Worm (Caenorhabditis elegans) whole organism, L2 larva: Measurements from ENCODE around the gene szy-20.

ENCODE experiments used
- C34F6.9 ChIP-seq: fragments of 150-350 bp; optimal IDR thresholded peaks from 2 replicates; lab custom pipeline; 2014; ENCODE audit warnings: missing biosample characterization, missing genetic modification characterization
- F13H6.1 ChIP-seq: sonication (generic microtip); optimal IDR thresholded peaks from 2 replicates; lab custom pipeline; 2016; ENCODE audit warnings: missing genetic modification characterization, missing compliant biosample characterization
- Y55F3AM.14 ChIP-seq: fragments of 200-800 bp; sonication (Bioruptor generic); optimal IDR thresholded peaks from 2 replicates; lab custom pipeline; 2018; ENCODE audit warnings: mild to moderate bottlenecking, missing genetic modification characterization, missing compliant biosample characterization
- ZK546.5 ChIP-seq: sonication (generic microtip); optimal IDR thresholded peaks from 2 replicates; lab custom pipeline; 2017; ENCODE audit warnings: missing biosample characterization, missing genetic modification characterization
- alr-1 ChIP-seq: fragments of 150-350 bp; optimal IDR thresholded peaks from 2 replicates; lab custom pipeline; 2014; ENCODE audit warnings: missing biosample characterization, missing genetic modification characterization
- aly-2 ChIP-seq: fragments of 150-350 bp; optimal IDR thresholded peaks from 2 replicates; lab custom pipeline; 2014; ENCODE audit warnings: missing biosample characterization, missing genetic modification characterization
- blmp-1 ChIP-seq: sonication (generic microtip); optimal IDR thresholded peaks from 2 replicates; lab custom pipeline; 2017; ENCODE audit warnings: missing genetic modification characterization, mild to moderate bottlenecking, missing compliant biosample characterization, antibody characterized with exemption, moderate library complexity; ENCODE audit not compliant: insufficient read depth
- ceh-82 ChIP-seq: fragments of 150-350 bp; optimal IDR thresholded peaks from 2 replicates; lab custom pipeline; 2014; ENCODE audit warnings: missing biosample characterization, missing genetic modification characterization
- crh-2 ChIP-seq: sonication (generic microtip); optimal IDR thresholded peaks from 2 replicates; lab custom pipeline; 2017; ENCODE audit warnings: missing biosample characterization, missing genetic modification characterization
- egl-27 ChIP-seq: sonication (generic microtip); optimal IDR thresholded peaks from 3 replicates; lab custom pipeline; 2017; ENCODE audit warnings: missing biosample characterization, missing genetic modification reagents, missing genetic modification characterization
- elt-1 ChIP-seq: fragments of 150-350 bp; optimal IDR thresholded peaks from 2 replicates; lab custom pipeline; 2014; ENCODE audit warnings: missing biosample characterization, missing genetic modification characterization
- elt-3 ChIP-seq: sonication (generic microtip); optimal IDR thresholded peaks from 2 replicates; lab custom pipeline; 2017; ENCODE audit warnings: missing biosample characterization, missing genetic modification characterization
- fos-1 ChIP-seq: fragments of 150-350 bp; optimal IDR thresholded peaks from 2 replicates; lab custom pipeline; 2014; ENCODE audit warnings: missing biosample characterization, missing genetic modification characterization
- gmeb-1 ChIP-seq: fragments of 150-350 bp; optimal IDR thresholded peaks from 2 replicates; lab custom pipeline; 2014; ENCODE audit warnings: missing biosample characterization, missing genetic modification characterization
- lin-11 ChIP-seq: fragments of 150-350 bp; sonication (generic microtip); optimal IDR thresholded peaks from 2 replicates; lab custom pipeline; 2014; ENCODE audit warnings: missing biosample characterization, missing genetic modification characterization, inconsistent platforms, mixed read lengths
- lsy-2 ChIP-seq, 2 experiments: fragments of 150-350 bp in 1 of 2; sonication (generic microtip) in 1 of 2; optimal IDR thresholded peaks; 2 replicates each; lab custom pipeline; 2014 to 2017; ENCODE audit warnings: missing biosample characterization in 2 of 2, missing genetic modification characterization in 2 of 2
- mab-5 ChIP-seq: fragments of 150-350 bp; optimal IDR thresholded peaks from 2 replicates; lab custom pipeline; 2014; ENCODE audit warnings: missing biosample characterization, missing genetic modification characterization
- mbf-1 ChIP-seq: sonication (generic microtip); optimal IDR thresholded peaks from 2 replicates; lab custom pipeline; 2017; ENCODE audit warnings: missing biosample characterization, missing genetic modification characterization
- mdl-1 ChIP-seq, 2 experiments: fragments of 150-350 bp in 1 of 2; sonication (generic microtip) in 1 of 2; optimal IDR thresholded peaks; 2 replicates each; lab custom pipeline; 2017; ENCODE audit warnings: missing biosample characterization in 2 of 2, missing genetic modification characterization in 2 of 2
- nhr-10 ChIP-seq: sonication (generic microtip); optimal IDR thresholded peaks from 2 replicates; lab custom pipeline; 2017; ENCODE audit warnings: missing biosample characterization, missing genetic modification characterization
- nhr-11 ChIP-seq: fragments of 150-350 bp; optimal IDR thresholded peaks from 2 replicates; lab custom pipeline; 2014; ENCODE audit warnings: missing biosample characterization, missing genetic modification characterization
- nhr-129 ChIP-seq: fragments of 150-350 bp; optimal IDR thresholded peaks from 2 replicates; lab custom pipeline; 2014; ENCODE audit warnings: missing biosample characterization, missing genetic modification characterization
- nhr-21 ChIP-seq: fragments of 150-350 bp; optimal IDR thresholded peaks from 2 replicates; lab custom pipeline; 2014; ENCODE audit warnings: missing biosample characterization, missing genetic modification characterization
- nhr-23 ChIP-seq: fragments of 150-350 bp; optimal IDR thresholded peaks from 2 replicates; lab custom pipeline; 2014; ENCODE audit warnings: missing biosample characterization, missing genetic modification reagents, missing genetic modification characterization
- nhr-25 ChIP-seq: fragments of 150-350 bp; sonication (generic microtip); optimal IDR thresholded peaks from 3 replicates; lab custom pipeline; 2014; ENCODE audit warnings: missing biosample characterization, missing genetic modification characterization
- peb-1 ChIP-seq: fragments of 150-350 bp; optimal IDR thresholded peaks from 2 replicates; lab custom pipeline; 2014; ENCODE audit warnings: missing biosample characterization, missing genetic modification characterization
- sem-4 ChIP-seq: fragments of 150-350 bp; optimal IDR thresholded peaks from 2 replicates; lab custom pipeline; 2014; ENCODE audit warnings: missing biosample characterization, missing genetic modification reagents, missing genetic modification characterization
- skn-1 ChIP-seq: sonication (generic microtip); optimal IDR thresholded peaks from 2 replicates; lab custom pipeline; 2017; ENCODE audit warnings: missing biosample characterization, missing genetic modification characterization
- sma-3 ChIP-seq: sonication (generic microtip); optimal IDR thresholded peaks from 2 replicates; lab custom pipeline; 2016; ENCODE audit warnings: missing genetic modification reagents, missing genetic modification characterization, missing compliant biosample characterization
- sma-9 ChIP-seq, 2 experiments: fragments of 150-350 bp in 1 of 2; sonication (generic microtip) in 1 of 2; optimal IDR thresholded peaks; 2 replicates each; lab custom pipeline; 2014 to 2016; ENCODE audit warnings: missing genetic modification characterization in 2 of 2, mild to moderate bottlenecking in 1 of 2, missing biosample characterization in 1 of 2, missing compliant biosample characterization in 1 of 2, missing genetic modification reagents in 1 of 2, moderate library complexity in 1 of 2
- snpc-4 ChIP-seq: fragments of 150-350 bp; optimal IDR thresholded peaks from 2 replicates; lab custom pipeline; 2014; ENCODE audit warnings: missing biosample characterization, missing genetic modification characterization
- unc-55 ChIP-seq: fragments of 150-350 bp; sonication (generic microtip); optimal IDR thresholded peaks from 3 replicates; lab custom pipeline; 2014; ENCODE audit warnings: missing biosample characterization, missing genetic modification reagents, missing genetic modification characterization
- unc-62 ChIP-seq: fragments of 150-350 bp; optimal IDR thresholded peaks from 2 replicates; lab custom pipeline; 2014; ENCODE audit warnings: missing biosample characterization, missing genetic modification reagents, missing genetic modification characterization
- zag-1 ChIP-seq: fragments of 150-350 bp; optimal IDR thresholded peaks from 2 replicates; lab custom pipeline; 2014; ENCODE audit warnings: missing biosample characterization, missing genetic modification characterization
- ztf-1 ChIP-seq: fragments of 200-800 bp; sonication (Bioruptor generic); conservative IDR thresholded peaks from 2 replicates; pipeline ENCODE4 v1.3.6; 2022; ENCODE audit warnings: missing genetic modification characterization, missing compliant biosample characterization
- ztf-11 ChIP-seq: sonication (generic microtip); optimal IDR thresholded peaks from 2 replicates; lab custom pipeline; 2017; ENCODE audit warnings: missing biosample characterization, missing genetic modification characterization
- ztf-4 ChIP-seq: fragments of 150-350 bp; optimal IDR thresholded peaks from 2 replicates; lab custom pipeline; 2014; ENCODE audit warnings: missing biosample characterization, missing genetic modification characterization

Gene szy-20

DNA sequence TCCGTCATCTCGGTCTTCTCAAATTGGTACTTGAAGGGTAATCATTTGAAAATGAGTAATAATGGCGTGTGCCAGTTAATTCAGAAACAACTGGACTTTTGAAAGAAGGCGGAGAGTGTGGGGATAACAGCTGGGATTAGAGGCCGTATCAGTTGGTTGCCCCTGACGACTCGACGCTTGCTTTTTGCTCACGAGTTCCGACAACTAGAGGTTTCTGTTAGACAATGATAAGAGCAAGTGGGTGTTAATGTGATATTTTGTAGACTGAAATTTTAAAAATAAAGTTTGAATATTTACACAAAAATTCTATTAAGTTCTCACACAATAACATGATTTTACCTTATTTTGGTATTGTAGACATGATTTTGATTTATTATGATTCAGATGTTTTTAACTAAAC lies 35.9 kb upstream of the szy-20 start, which contains the start of gene F44G4.7:
Gene F44G4.7 (minus strand): TSS at position 101 of the 400 bp plus-strand sequence.
- no peak for TF ChIP-seq nhr-11
- no peak for TF ChIP-seq nhr-129
- TF ChIP-seq ztf-11, result no peak
- no peak for TF ChIP-seq nhr-10 (tag; lab: Kevin White, UChicago)
- no peak for TF ChIP-seq elt-1 (tag; lab: Kevin White, UChicago)
- TF ChIP-seq unc-55 (GFP tag; lab: Kevin White, UChicago), result no peak
- no peak for TF ChIP-seq nhr-25
- no peak for TF ChIP-seq mdl-1 (tag; optimal IDR thresholded peaks at IDR 0.05; lab: Kevin White, UChicago)
- TF ChIP-seq elt-3, result no peak
- TF ChIP-seq nhr-23 (tag; lab: Kevin White, UChicago), result no peak
- TF ChIP-seq Y55F3AM.14, result no peak
- TF ChIP-seq sma-3 (GFP tag; lab: Kevin White, UChicago), result no peak
- no peak for TF ChIP-seq lsy-2 (tag; optimal IDR thresholded peaks at IDR 0.05; lab: Kevin White, UChicago)
- TF ChIP-seq gmeb-1 (tag; lab: Kevin White, UChicago), result no peak
- TF ChIP-seq mbf-1 (tag; lab: Kevin White, UChicago), result no peak
- no peak for TF ChIP-seq fos-1
- no peak for TF ChIP-seq ztf-4
- TF ChIP-seq egl-27 (tag; lab: Kevin White, UChicago), result no peak
- TF ChIP-seq peb-1 (tag; lab: Kevin White, UChicago), result no peak

DNA sequence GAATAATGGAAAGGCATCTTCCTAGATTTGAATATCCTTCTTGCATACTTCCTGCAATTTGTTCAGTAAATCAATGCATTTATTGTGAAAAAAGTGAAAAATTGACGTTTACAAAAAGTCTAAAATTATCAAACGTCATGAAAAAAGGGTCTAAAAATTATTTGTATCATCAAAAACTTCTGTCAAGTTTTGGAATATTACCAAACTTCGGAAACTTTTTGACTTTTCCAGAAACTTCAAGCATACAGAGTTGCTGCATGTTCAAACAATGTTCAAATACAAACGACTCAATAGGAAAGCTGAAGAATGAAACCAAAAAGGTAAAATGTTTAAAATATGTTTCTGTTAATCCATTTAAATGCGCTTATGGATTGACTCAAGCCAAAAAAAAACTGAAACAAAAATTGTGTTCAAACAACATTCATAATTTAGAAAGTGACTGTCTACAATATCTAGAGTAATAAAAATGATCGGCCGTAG lies 32.6 kb upstream of the szy-20 start, which contains the start of gene F44G4.6:
Gene F44G4.6 (minus strand): TSS at position 51 of the 480 bp plus-strand sequence.
- TF ChIP-seq ztf-11 (no peak), nhr-21 (tag; lab: Kevin White, UChicago) (no peak), sma-3 (GFP tag; lab: Kevin White, UChicago) (no peak), zag-1 (no peak), blmp-1 (tag; lab: Kevin White, UChicago) (no peak), lsy-2 (tag; optimal IDR thresholded peaks at IDR 0.05; lab: Kevin White, UChicago) (no peak), snpc-4 (tag; lab: Kevin White, UChicago) (no peak), ztf-4 (no peak), fos-1 (no peak), nhr-25 (no peak), sem-4 (tag; lab: Kevin White, UChicago) (no peak), unc-55 (GFP tag; lab: Kevin White, UChicago) (no peak), ZK546.5 (tag; lab: Kevin White, UChicago) (no peak), elt-1 (tag; lab: Kevin White, UChicago) (no peak), crh-2 (tag; lab: Kevin White, UChicago) (no peak), skn-1 (tag; lab: Kevin White, UChicago) (no peak)

DNA sequence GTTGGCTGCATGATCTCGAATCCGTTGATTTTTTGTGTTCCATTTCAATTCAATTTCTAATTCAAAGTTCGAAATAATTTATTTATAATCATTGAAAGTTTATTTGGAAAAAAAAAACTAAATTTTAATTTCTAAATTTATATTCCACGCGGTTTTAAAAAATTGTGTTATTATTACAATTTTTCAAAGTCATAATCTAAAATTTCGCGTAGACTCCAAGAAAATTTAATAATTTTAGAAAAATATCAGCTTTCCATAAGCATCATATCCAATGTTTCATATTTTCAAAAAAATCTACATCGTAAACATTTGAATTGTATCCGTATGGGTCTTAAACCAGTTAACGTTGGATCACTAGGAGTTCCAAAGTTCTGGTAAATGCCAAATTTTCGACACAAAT lies 31.2 kb upstream of the szy-20 start, which contains the start of gene F44G4.5:
Gene F44G4.5 (minus strand): TSS at position 101 of the 400 bp plus-strand sequence.
- TF ChIP-seq ztf-1 (GFP tag; lab: Robert Waterston, UW), result no peak
- no peak for TF ChIP-seq nhr-25
- no peak for TF ChIP-seq snpc-4 (tag; lab: Kevin White, UChicago)
- TF ChIP-seq mab-5 (tag; lab: Kevin White, UChicago), result no peak
- TF ChIP-seq sma-3 (GFP tag; lab: Kevin White, UChicago), result no peak
- no peak for TF ChIP-seq mdl-1 (tag; optimal IDR thresholded peaks at IDR 0.05; lab: Kevin White, UChicago)
- TF ChIP-seq Y55F3AM.14, result no peak

DNA sequence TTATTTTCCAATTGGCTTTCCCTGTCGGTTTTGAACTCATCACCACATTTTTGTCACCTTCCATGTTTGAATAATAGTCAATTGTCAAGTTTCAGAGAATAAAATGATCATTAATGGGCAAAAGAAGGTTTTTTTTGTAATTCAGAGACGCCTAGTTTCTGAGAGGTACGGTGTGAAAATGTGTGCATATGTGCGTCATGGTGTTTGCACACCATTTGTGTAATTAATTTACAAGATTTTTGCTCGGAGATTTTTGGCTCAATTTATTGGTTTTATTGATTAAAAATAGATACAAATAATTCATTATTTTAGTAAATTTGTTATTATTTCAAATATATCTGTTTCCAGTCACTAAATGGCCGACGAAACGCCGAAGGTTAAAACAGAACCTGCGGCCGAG lies 28.3 kb upstream of the szy-20 start, which contains the start of the genes F44G4.3 and tdp-1:
Gene F44G4.3 (minus strand): TSS at position 184 of the 400 bp plus-strand sequence.
Gene tdp-1 (plus strand): TSS at position 347 of the 400 bp plus-strand sequence.
- TF ChIP-seq lsy-2 (tag; optimal IDR thresholded peaks at IDR 0.05; lab: Kevin White, UChicago) (peak; percentile 55 to 94), ZK546.5 (tag; lab: Kevin White, UChicago) (no peak), nhr-11 (no peak), C34F6.9 (tag; lab: Kevin White, UChicago) (peak; percentile 67), unc-55 (GFP tag; lab: Kevin White, UChicago) (peak; percentile 68), nhr-129 (peak; percentile 18)

DNA sequence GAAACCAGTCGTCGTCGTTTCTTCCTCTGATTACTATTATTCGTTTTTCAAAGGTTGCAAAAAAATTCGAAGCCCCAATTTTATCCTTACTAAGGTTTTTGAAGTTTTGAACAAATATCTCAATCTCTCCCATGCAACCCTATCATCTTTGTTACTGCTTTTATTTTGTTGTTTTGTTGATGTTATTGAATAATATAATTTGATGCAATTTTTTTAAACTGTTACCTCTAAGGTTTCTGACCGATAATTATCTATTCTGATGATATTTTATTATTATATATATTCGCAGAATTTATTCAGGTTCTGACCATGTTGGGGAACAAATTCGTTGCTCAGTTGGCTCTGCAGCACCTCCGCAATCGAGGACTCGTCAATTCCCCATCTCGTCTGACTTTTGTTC lies 26.9 kb upstream of the szy-20 start, which contains the start of gene ndub-2:
Gene ndub-2 (plus strand): TSS at position 301 of the 400 bp plus-strand sequence.
- TF ChIP-seq lin-11 (tag; lab: Kevin White, UChicago), result no peak
- TF ChIP-seq ZK546.5 (tag; lab: Kevin White, UChicago), result no peak
- no peak for TF ChIP-seq elt-3
- no peak for TF ChIP-seq unc-55 (GFP tag; lab: Kevin White, UChicago)
- TF ChIP-seq sma-9 (GFP tag; optimal IDR thresholded peaks at IDR 0.05; lab: Kevin White, UChicago), result no peak
- no peak for TF ChIP-seq sma-9 (tag; optimal IDR thresholded peaks at IDR 0.05; lab: Kevin White, UChicago)
- no peak for TF ChIP-seq nhr-23 (tag; lab: Kevin White, UChicago)
- no peak for TF ChIP-seq crh-2 (tag; lab: Kevin White, UChicago)
- TF ChIP-seq unc-62 (GFP tag; lab: Kevin White, UChicago), result no peak
- no peak for TF ChIP-seq aly-2 (tag; lab: Kevin White, UChicago)
- no peak for TF ChIP-seq zag-1
- no peak for TF ChIP-seq Y55F3AM.14
- no peak for TF ChIP-seq F13H6.1 (tag; lab: Kevin White, UChicago)
- TF ChIP-seq mbf-1 (tag; lab: Kevin White, UChicago), result no peak
- no peak for TF ChIP-seq ceh-82 (tag; lab: Kevin White, UChicago)
- no peak for TF ChIP-seq gmeb-1 (tag; lab: Kevin White, UChicago)
- TF ChIP-seq alr-1 (tag; lab: Kevin White, UChicago), result no peak
- TF ChIP-seq nhr-129, result no peak
